Worm (Caenorhabditis elegans) whole organism, late embryonic: ENCODE data around the gene irld-14.

Experiments used
- C08G9.2 ChIP-seq: sonication (generic microtip); optimal IDR thresholded peaks from 2 replicates; lab custom pipeline; 2016; ENCODE audit warnings: mild to moderate bottlenecking, missing genetic modification characterization, moderate library complexity, missing compliant biosample characterization
- C38D4.7 ChIP-seq: fragments of 200-800 bp; sonication (Bioruptor generic); optimal IDR thresholded peaks from 2 replicates; lab custom pipeline; 2018; ENCODE audit warnings: mild to moderate bottlenecking, missing genetic modification characterization, moderate library complexity, missing compliant biosample characterization
- F13H6.1 ChIP-seq: sonication (generic microtip); optimal IDR thresholded peaks from 2 replicates; lab custom pipeline; 2016; ENCODE audit warnings: missing genetic modification characterization, missing compliant biosample characterization
- K02D7.2 ChIP-seq: sonication (generic microtip); optimal IDR thresholded peaks from 2 replicates; lab custom pipeline; 2017; ENCODE audit warnings: mild to moderate bottlenecking, missing genetic modification characterization, missing compliant biosample characterization
- K09A11.1 ChIP-seq: sonication (generic microtip); optimal IDR thresholded peaks from 2 replicates; lab custom pipeline; 2017; ENCODE audit warnings: antibody characterized with exemption, mild to moderate bottlenecking, missing genetic modification characterization, missing compliant biosample characterization; ENCODE audit not compliant: insufficient read depth
- T23F11.4 ChIP-seq: fragments of 200-800 bp; sonication (Bioruptor generic); optimal IDR thresholded peaks from 2 replicates; lab custom pipeline; 2018; ENCODE audit warnings: mild to moderate bottlenecking, missing genetic modification characterization, missing compliant biosample characterization
- ceh-18 ChIP-seq: sonication (generic microtip); optimal IDR thresholded peaks from 2 replicates; lab custom pipeline; 2016; ENCODE audit warnings: missing genetic modification characterization, missing compliant biosample characterization
- ceh-19 ChIP-seq: fragments of 200-800 bp; sonication (Bioruptor generic); optimal IDR thresholded peaks from 2 replicates; lab custom pipeline; 2018; ENCODE audit warnings: mild to moderate bottlenecking, missing genetic modification characterization, missing compliant biosample characterization
- ceh-22 ChIP-seq: sonication (generic microtip); optimal IDR thresholded peaks from 2 replicates; lab custom pipeline; 2017; ENCODE audit warnings: missing biosample characterization, missing genetic modification characterization
- ceh-24 ChIP-seq: sonication (generic microtip); optimal IDR thresholded peaks from 2 replicates; lab custom pipeline; 2016; ENCODE audit warnings: mild to moderate bottlenecking, missing genetic modification characterization, missing compliant biosample characterization
- ceh-34 ChIP-seq: sonication (generic microtip); optimal IDR thresholded peaks from 2 replicates; lab custom pipeline; 2016; ENCODE audit warnings: mild to moderate bottlenecking, missing genetic modification characterization, missing compliant biosample characterization
- ceh-48 ChIP-seq: sonication (generic microtip); optimal IDR thresholded peaks from 2 replicates; lab custom pipeline; 2016; ENCODE audit warnings: missing genetic modification characterization, inconsistent platforms, missing compliant biosample characterization
- ceh-9 ChIP-seq: sonication (generic microtip); optimal IDR thresholded peaks from 2 replicates; lab custom pipeline; 2016; ENCODE audit warnings: mild to moderate bottlenecking, missing genetic modification characterization, inconsistent platforms, missing compliant biosample characterization
- elt-2 ChIP-seq: sonication (generic microtip); optimal IDR thresholded peaks from 2 replicates; lab custom pipeline; 2016; ENCODE audit warnings: missing genetic modification reagents, missing genetic modification characterization, missing compliant biosample characterization
- hlh-13 ChIP-seq: fragments of 200-800 bp; sonication (Bioruptor generic); optimal IDR thresholded peaks from 2 replicates; lab custom pipeline; 2018; ENCODE audit warnings: mild to moderate bottlenecking, missing genetic modification characterization, missing compliant biosample characterization
- hlh-15 ChIP-seq: sonication (generic microtip); optimal IDR thresholded peaks from 2 replicates; lab custom pipeline; 2016; ENCODE audit warnings: missing genetic modification characterization, missing compliant biosample characterization
- hlh-6 ChIP-seq: sonication (generic microtip); optimal IDR thresholded peaks from 2 replicates; lab custom pipeline; 2016; ENCODE audit warnings: missing genotype, missing genetic modification characterization, missing compliant biosample characterization
- madf-2 ChIP-seq: sonication (generic microtip); optimal IDR thresholded peaks from 2 replicates; lab custom pipeline; 2017; ENCODE audit warnings: missing genetic modification characterization, missing compliant biosample characterization
- nfya-1 ChIP-seq: sonication (generic microtip); optimal IDR thresholded peaks from 2 replicates; lab custom pipeline; 2017; ENCODE audit warnings: missing genetic modification characterization, mild to moderate bottlenecking, missing compliant biosample characterization, antibody characterized with exemption, moderate library complexity
- npax-4 ChIP-seq: sonication (generic microtip); optimal IDR thresholded peaks from 2 replicates; lab custom pipeline; 2016; ENCODE audit warnings: missing genetic modification characterization, missing compliant biosample characterization
- pag-3 ChIP-seq: sonication (generic microtip); optimal IDR thresholded peaks from 2 replicates; lab custom pipeline; 2016; ENCODE audit warnings: missing compliant biosample characterization, missing genetic modification characterization, borderline replicate concordance
- pat-9 ChIP-seq: fragments of 200-800 bp; sonication (Bioruptor generic); optimal IDR thresholded peaks from 2 replicates; lab custom pipeline; 2018; ENCODE audit warnings: mild to moderate bottlenecking, missing genetic modification characterization, moderate library complexity, missing compliant biosample characterization
- pax-1 ChIP-seq: fragments of 150-350 bp; optimal IDR thresholded peaks from 2 replicates; lab custom pipeline; 2014; ENCODE audit warnings: missing biosample characterization, missing genetic modification characterization
- pha-4 ChIP-seq: fragments of 150-350 bp; optimal IDR thresholded peaks from 2 replicates; lab custom pipeline; 2018; ENCODE audit warnings: missing biosample characterization, missing genetic modification reagents, missing genetic modification characterization
- ref-2 ChIP-seq: sonication (generic microtip); optimal IDR thresholded peaks from 2 replicates; lab custom pipeline; 2016; ENCODE audit warnings: missing genetic modification characterization, missing compliant biosample characterization
- sox-2 ChIP-seq: fragments of 200-800 bp; sonication (Bioruptor generic); IDR thresholded peaks from 2 replicates; pipeline ENCODE4 v1.3.6; 2022; ENCODE audit warnings: missing genetic modification reagents, missing genetic modification characterization, missing compliant biosample characterization
- sox-4 ChIP-seq: sonication (generic microtip); optimal IDR thresholded peaks from 2 replicates; lab custom pipeline; 2017; ENCODE audit warnings: mild to moderate bottlenecking, missing genetic modification characterization, inconsistent platforms, missing compliant biosample characterization
- tbx-7 ChIP-seq: sonication (generic microtip); optimal IDR thresholded peaks from 2 replicates; lab custom pipeline; 2016; ENCODE audit warnings: missing genotype, missing genetic modification characterization, missing compliant biosample characterization
- ttx-3 ChIP-seq: sonication (generic microtip); optimal IDR thresholded peaks from 2 replicates; lab custom pipeline; 2016; ENCODE audit warnings: missing genetic modification reagents, missing genetic modification characterization, missing compliant biosample characterization
- unc-86 ChIP-seq: sonication (generic microtip); optimal IDR thresholded peaks from 2 replicates; lab custom pipeline; 2016; ENCODE audit warnings: missing genetic modification characterization, missing compliant biosample characterization
- zip-5 ChIP-seq: sonication (generic microtip); optimal IDR thresholded peaks from 2 replicates; lab custom pipeline; 2016; ENCODE audit warnings: missing genetic modification characterization, missing compliant biosample characterization
- ztf-16 ChIP-seq: sonication (generic microtip); optimal IDR thresholded peaks from 2 replicates; lab custom pipeline; 2017; ENCODE audit warnings: missing genetic modification characterization, missing compliant biosample characterization

irld-14 gene

ce11 chrV:15015799-15016198 is 19.5 kb downstream of the irld-14 start:
- TF ChIP-seq ceh-9 (tag; lab: Kevin White, UChicago): no peak
- peak; percentile 13 for TF ChIP-seq nfya-1 (tag; lab: Kevin White, UChicago)
- TF ChIP-seq hlh-6: no peak
- no peak for TF ChIP-seq pha-4 (tag; lab: Kevin White, UChicago)
- no peak for TF ChIP-seq unc-86
- TF ChIP-seq hlh-13: no peak

ce11 chrV:15016795-15017429 is 20.6 kb downstream of the irld-14 start:
- TF ChIP-seq T23F11.4 (GFP tag; lab: Kevin White, UChicago) (no peak), madf-2 (no peak), ceh-22 (tag; lab: Kevin White, UChicago) (no peak), nfya-1 (tag; lab: Kevin White, UChicago) (no peak), sox-4 (tag; lab: Kevin White, UChicago) (no peak), F13H6.1 (tag; lab: Kevin White, UChicago) (no peak), hlh-6 (no peak), pax-1 (tag; lab: Kevin White, UChicago) (no peak), elt-2 (tag; lab: Kevin White, UChicago) (no peak), ceh-19 (GFP tag; lab: Kevin White, UChicago) (no peak), sox-2 (GFP tag; lab: Robert Waterston, UW) (no peak)

ce11 chrV:15020229-15020628 is 23.9 kb downstream of the irld-14 start, which contains the start of gene F14H8.2:
TSS of gene F14H8.2 (minus strand) at chrV:15020329.
- TF ChIP-seq pag-3 (tag; lab: Kevin White, UChicago) (no peak), zip-5 (tag; lab: Kevin White, UChicago) (no peak), tbx-7 (tag; lab: Kevin White, UChicago) (no peak), npax-4 (tag; lab: Kevin White, UChicago) (no peak)

ce11 chrV:15020732-15021131 is 24.4 kb downstream of the irld-14 start, which contains the start of gene F14H8.5:
TSS of gene F14H8.5 (plus strand) at chrV:15021032.
- TF ChIP-seq zip-5 (tag; lab: Kevin White, UChicago) (no peak), ceh-18 (tag; lab: Kevin White, UChicago) (no peak), ceh-34 (tag; lab: Kevin White, UChicago) (no peak), hlh-15 (tag; lab: Kevin White, UChicago) (no peak), C08G9.2 (tag; lab: Kevin White, UChicago) (no peak), ceh-24 (tag; lab: Kevin White, UChicago) (no peak), unc-86 (no peak)
- TF ChIP-seq, all 69 proteins: peak for 0

ce11 chrV:15023544-15023943 is 27.2 kb downstream of the irld-14 start, which contains the start of gene F14H8.4:
TSS of gene F14H8.4 (plus strand) at chrV:15023844.
- TF ChIP-seq ceh-48: no peak
- TF ChIP-seq ceh-22 (tag; lab: Kevin White, UChicago): no peak
- TF ChIP-seq ztf-16 (tag; lab: Kevin White, UChicago): no peak
- no peak for TF ChIP-seq K09A11.1 (tag; lab: Kevin White, UChicago)
- TF ChIP-seq C38D4.7 (GFP tag; lab: Kevin White, UChicago): no peak
- TF ChIP-seq ceh-24 (tag; lab: Kevin White, UChicago): no peak
- no peak for TF ChIP-seq ref-2 (tag; lab: Kevin White, UChicago)
- no peak for TF ChIP-seq pat-9
- no peak for TF ChIP-seq ttx-3 (tag; lab: Kevin White, UChicago)
- TF ChIP-seq npax-4 (tag; lab: Kevin White, UChicago): no peak
- TF ChIP-seq zip-5 (tag; lab: Kevin White, UChicago): no peak
- TF ChIP-seq K02D7.2 (tag; lab: Kevin White, UChicago): no peak
- TF ChIP-seq nfya-1 (tag; lab: Kevin White, UChicago): no peak
- TF ChIP-seq, all 69 proteins: peak for 0
